Worm (Caenorhabditis elegans) whole organism, L2 larva: ENCODE measurements around the gene fbxc-14.
"Not testable (repeated sequence)": the region's sequence is repeated elsewhere in the genome, so short reads cannot be mapped to it uniquely, and the experiment has no call there.

Source experiments
- C34F6.9 ChIP-seq: fragments of 150-350 bp; optimal IDR thresholded peaks from 2 replicates; lab custom pipeline; 2014; ENCODE audit warnings: missing biosample characterization, missing genetic modification characterization
- F13H6.1 ChIP-seq: sonication (generic microtip); optimal IDR thresholded peaks from 2 replicates; lab custom pipeline; 2016; ENCODE audit warnings: missing genetic modification characterization, missing compliant biosample characterization
- aly-2 ChIP-seq: fragments of 150-350 bp; optimal IDR thresholded peaks from 2 replicates; lab custom pipeline; 2014; ENCODE audit warnings: missing biosample characterization, missing genetic modification characterization
- blmp-1 ChIP-seq: sonication (generic microtip); optimal IDR thresholded peaks from 2 replicates; lab custom pipeline; 2017; ENCODE audit warnings: missing genetic modification characterization, mild to moderate bottlenecking, missing compliant biosample characterization, antibody characterized with exemption, moderate library complexity; ENCODE audit not compliant: insufficient read depth
- ceh-16 ChIP-seq: fragments of 150-350 bp; optimal IDR thresholded peaks from 2 replicates; lab custom pipeline; 2014; ENCODE audit warnings: missing biosample characterization, missing genetic modification characterization
- ceh-82 ChIP-seq: fragments of 150-350 bp; optimal IDR thresholded peaks from 2 replicates; lab custom pipeline; 2014; ENCODE audit warnings: missing biosample characterization, missing genetic modification characterization
- dmd-4 ChIP-seq: sonication (generic microtip); optimal IDR thresholded peaks from 2 replicates; lab custom pipeline; 2017; ENCODE audit warnings: missing biosample characterization, missing genetic modification characterization
- elt-1 ChIP-seq: fragments of 150-350 bp; optimal IDR thresholded peaks from 2 replicates; lab custom pipeline; 2014; ENCODE audit warnings: missing biosample characterization, missing genetic modification characterization
- fos-1 ChIP-seq: fragments of 150-350 bp; optimal IDR thresholded peaks from 2 replicates; lab custom pipeline; 2014; ENCODE audit warnings: missing biosample characterization, missing genetic modification characterization
- lin-11 ChIP-seq: fragments of 150-350 bp; sonication (generic microtip); optimal IDR thresholded peaks from 2 replicates; lab custom pipeline; 2014; ENCODE audit warnings: missing biosample characterization, missing genetic modification characterization, inconsistent platforms, mixed read lengths
- lin-13 ChIP-seq: fragments of 150-350 bp; optimal IDR thresholded peaks from 2 replicates; lab custom pipeline; 2014; ENCODE audit warnings: missing biosample characterization, missing genetic modification reagents, missing genetic modification characterization
- lin-39 ChIP-seq: fragments of 150-350 bp; optimal IDR thresholded peaks from 2 replicates; lab custom pipeline; 2014; ENCODE audit warnings: missing biosample characterization, missing genetic modification reagents, missing genetic modification characterization
- lsy-2 ChIP-seq, 2 experiments: fragments of 150-350 bp in 1 of 2; sonication (generic microtip) in 1 of 2; optimal IDR thresholded peaks; 2 replicates each; lab custom pipeline; 2014 to 2017; ENCODE audit warnings: missing biosample characterization in 2 of 2, missing genetic modification characterization in 2 of 2
- mbf-1 ChIP-seq: sonication (generic microtip); optimal IDR thresholded peaks from 2 replicates; lab custom pipeline; 2017; ENCODE audit warnings: missing biosample characterization, missing genetic modification characterization
- mdl-1 ChIP-seq, 2 experiments: fragments of 150-350 bp in 1 of 2; sonication (generic microtip) in 1 of 2; optimal IDR thresholded peaks; 2 replicates each; lab custom pipeline; 2017; ENCODE audit warnings: missing biosample characterization in 2 of 2, missing genetic modification characterization in 2 of 2
- nhr-10 ChIP-seq: sonication (generic microtip); optimal IDR thresholded peaks from 2 replicates; lab custom pipeline; 2017; ENCODE audit warnings: missing biosample characterization, missing genetic modification characterization
- nhr-11 ChIP-seq: fragments of 150-350 bp; optimal IDR thresholded peaks from 2 replicates; lab custom pipeline; 2014; ENCODE audit warnings: missing biosample characterization, missing genetic modification characterization
- nhr-12 ChIP-seq: fragments of 150-350 bp; optimal IDR thresholded peaks from 2 replicates; lab custom pipeline; 2014; ENCODE audit warnings: missing biosample characterization, missing genetic modification characterization
- nhr-129 ChIP-seq: fragments of 150-350 bp; optimal IDR thresholded peaks from 2 replicates; lab custom pipeline; 2014; ENCODE audit warnings: missing biosample characterization, missing genetic modification characterization
- nhr-21 ChIP-seq: fragments of 150-350 bp; optimal IDR thresholded peaks from 2 replicates; lab custom pipeline; 2014; ENCODE audit warnings: missing biosample characterization, missing genetic modification characterization
- nhr-23 ChIP-seq: fragments of 150-350 bp; optimal IDR thresholded peaks from 2 replicates; lab custom pipeline; 2014; ENCODE audit warnings: missing biosample characterization, missing genetic modification reagents, missing genetic modification characterization
- nhr-25 ChIP-seq: fragments of 150-350 bp; sonication (generic microtip); optimal IDR thresholded peaks from 3 replicates; lab custom pipeline; 2014; ENCODE audit warnings: missing biosample characterization, missing genetic modification characterization
- nhr-77 ChIP-seq: fragments of 150-350 bp; optimal IDR thresholded peaks from 2 replicates; lab custom pipeline; 2014; ENCODE audit warnings: missing biosample characterization, missing genetic modification characterization
- peb-1 ChIP-seq: fragments of 150-350 bp; optimal IDR thresholded peaks from 2 replicates; lab custom pipeline; 2014; ENCODE audit warnings: missing biosample characterization, missing genetic modification characterization
- sem-4 ChIP-seq: fragments of 150-350 bp; optimal IDR thresholded peaks from 2 replicates; lab custom pipeline; 2014; ENCODE audit warnings: missing biosample characterization, missing genetic modification reagents, missing genetic modification characterization
- sma-3 ChIP-seq: sonication (generic microtip); optimal IDR thresholded peaks from 2 replicates; lab custom pipeline; 2016; ENCODE audit warnings: missing genetic modification reagents, missing genetic modification characterization, missing compliant biosample characterization
- unc-39 ChIP-seq: fragments of 150-350 bp; optimal IDR thresholded peaks from 2 replicates; lab custom pipeline; 2014; ENCODE audit warnings: missing biosample characterization, missing genetic modification characterization
- unc-62 ChIP-seq: fragments of 150-350 bp; optimal IDR thresholded peaks from 2 replicates; lab custom pipeline; 2014; ENCODE audit warnings: missing biosample characterization, missing genetic modification reagents, missing genetic modification characterization
- zag-1 ChIP-seq: fragments of 150-350 bp; optimal IDR thresholded peaks from 2 replicates; lab custom pipeline; 2014; ENCODE audit warnings: missing biosample characterization, missing genetic modification characterization
- ztf-1 ChIP-seq: fragments of 200-800 bp; sonication (Bioruptor generic); conservative IDR thresholded peaks from 2 replicates; pipeline ENCODE4 v1.3.6; 2022; ENCODE audit warnings: missing genetic modification characterization, missing compliant biosample characterization
- ztf-4 ChIP-seq: fragments of 150-350 bp; optimal IDR thresholded peaks from 2 replicates; lab custom pipeline; 2014; ENCODE audit warnings: missing biosample characterization, missing genetic modification characterization

The fbxc-14 gene

ce11 chrII:973999-974398 lies at the start of gene fbxc-14:
Gene fbxc-14, plus strand, starts transcription at chrII:974299.
- no peak for TF ChIP-seq ceh-16 (tag; lab: Kevin White, UChicago)
- no peak for TF ChIP-seq nhr-21
- TF ChIP-seq mdl-1 (tag; optimal IDR thresholded peaks at IDR 0.05; lab: Kevin White, UChicago) = no peak
- no peak for TF ChIP-seq nhr-77 (tag; lab: Kevin White, UChicago)
- TF ChIP-seq, all 48 proteins: peak for 0

- TF ChIP-seq lin-39 (tag; lab: Kevin White, UChicago) (no peak), dmd-4 (tag; lab: Kevin White, UChicago) (no peak), ztf-1 (no peak), lin-13 (GFP tag; lab: Kevin White, UChicago) (no peak), sem-4 (no peak), peb-1 (no peak), ztf-4 (no peak), blmp-1 (no peak), nhr-12 (tag; lab: Kevin White, UChicago) (no peak), nhr-129 (tag; lab: Kevin White, UChicago) (no peak), elt-1 (tag; lab: Kevin White, UChicago) (no peak), nhr-10 (no peak)
Observed at ce11 chrII:927331-927730, 46.8 kb upstream of the fbxc-14 start, which contains the start of gene R07C3.13. Gene R07C3.13, minus strand, starts transcription at chrII:927431.

- TF ChIP-seq zag-1 (tag; lab: Kevin White, UChicago); ztf-1; dmd-4 (tag; lab: Kevin White, UChicago): not testable (repeated sequence)
- TF ChIP-seq, all 48 proteins: peak for 0; not testable (repeated sequence) for 48
Observed at ce11 chrII:930871-931270, 43.2 kb upstream of the fbxc-14 start, which contains the start of gene fbxc-34. Gene fbxc-34, plus strand, starts transcription at chrII:931171.

- TF ChIP-seq elt-1 (tag; lab: Kevin White, UChicago) (no peak), lsy-2 (tag; optimal IDR thresholded peaks at IDR 0.05; lab: Kevin White, UChicago) (no peak), nhr-12 (tag; lab: Kevin White, UChicago) (no peak), aly-2 (tag; lab: Kevin White, UChicago) (no peak), lin-13 (GFP tag; lab: Kevin White, UChicago) (no peak), lin-11 (tag; lab: Kevin White, UChicago) (no peak)
Observed at ce11 chrII:932718-933117, 41.4 kb upstream of the fbxc-14 start, which contains the start of gene acs-15. Gene acs-15, plus strand, starts transcription at chrII:933018.

ce11 chrII:937265-937664 lies 36.8 kb upstream of the fbxc-14 start:
- TF ChIP-seq unc-62 (GFP tag; lab: Kevin White, UChicago) = no peak
- no peak for TF ChIP-seq ztf-1
- no peak for TF ChIP-seq nhr-25 (tag; lab: Kevin White, UChicago)
- no peak for TF ChIP-seq lin-39 (tag; lab: Kevin White, UChicago)
- no peak for TF ChIP-seq aly-2 (tag; lab: Kevin White, UChicago)
- no peak for TF ChIP-seq nhr-21
- TF ChIP-seq sma-3 = no peak
- TF ChIP-seq ztf-4 = no peak
- TF ChIP-seq F13H6.1 (tag; lab: Kevin White, UChicago) = no peak
- no peak for TF ChIP-seq ceh-82 (tag; lab: Kevin White, UChicago)
- TF ChIP-seq mbf-1 (tag; lab: Kevin White, UChicago) = no peak
- TF ChIP-seq fos-1 (tag; lab: Kevin White, UChicago) = no peak
- TF ChIP-seq nhr-11 (tag; lab: Kevin White, UChicago) = no peak
- no peak for TF ChIP-seq C34F6.9 (tag; lab: Kevin White, UChicago)
- TF ChIP-seq unc-39 (tag; lab: Kevin White, UChicago) = no peak
- TF ChIP-seq lin-11 (tag; lab: Kevin White, UChicago) = no peak
- no peak for TF ChIP-seq nhr-10
- no peak for TF ChIP-seq nhr-23
- TF ChIP-seq mdl-1 (tag; optimal IDR thresholded peaks at IDR 0.05; lab: Kevin White, UChicago) = no peak
- no peak for TF ChIP-seq nhr-77 (tag; lab: Kevin White, UChicago)

- TF ChIP-seq mbf-1 (tag; lab: Kevin White, UChicago) (no peak), dmd-4 (tag; lab: Kevin White, UChicago) (no peak), nhr-25 (tag; lab: Kevin White, UChicago) (no peak), mdl-1 (tag; optimal IDR thresholded peaks at IDR 0.05; lab: Kevin White, UChicago) (no peak), peb-1 (no peak)
Observed at ce11 chrII:938549-938948, 35.5 kb upstream of the fbxc-14 start, which contains the start of gene R07C3.3. Gene R07C3.3, plus strand, starts transcription at chrII:938849.
